Worm (Caenorhabditis elegans) whole organism, L3 larva: ENCODE results near the gene F48E3.9.

Source experiments
- R02D3.7 ChIP-seq: fragments of 150-350 bp; optimal IDR thresholded peaks from 2 replicates; lab custom pipeline; 2014; ENCODE audit warnings: missing biosample characterization, missing genetic modification characterization
- ZK546.5 ChIP-seq: sonication (generic microtip); optimal IDR thresholded peaks from 2 replicates; lab custom pipeline; 2017; ENCODE audit warnings: missing biosample characterization, missing genetic modification characterization
- aly-2 ChIP-seq: fragments of 150-350 bp; optimal IDR thresholded peaks from 2 replicates; lab custom pipeline; 2014; ENCODE audit warnings: missing biosample characterization, missing genetic modification characterization
- ceh-16 ChIP-seq: sonication (generic microtip); optimal IDR thresholded peaks from 2 replicates; lab custom pipeline; 2017; ENCODE audit warnings: missing biosample characterization, missing genetic modification characterization
- ceh-28 ChIP-seq: fragments of 150-350 bp; optimal IDR thresholded peaks from 2 replicates; lab custom pipeline; 2014; ENCODE audit warnings: missing biosample characterization, missing genetic modification reagents, missing genetic modification characterization
- ceh-82 ChIP-seq: fragments of 150-350 bp; optimal IDR thresholded peaks from 2 replicates; lab custom pipeline; 2014; ENCODE audit warnings: missing biosample characterization, missing genetic modification characterization
- egl-5 ChIP-seq: fragments of 150-350 bp; optimal IDR thresholded peaks from 2 replicates; lab custom pipeline; 2017; ENCODE audit warnings: missing biosample characterization, missing genetic modification reagents, missing genetic modification characterization, inconsistent platforms
- elt-1 ChIP-seq: fragments of 150-350 bp; optimal IDR thresholded peaks from 2 replicates; lab custom pipeline; 2014; ENCODE audit warnings: missing biosample characterization, missing genetic modification characterization
- elt-2 ChIP-seq: sonication (generic microtip); optimal IDR thresholded peaks from 2 replicates; lab custom pipeline; 2016; ENCODE audit warnings: missing genetic modification reagents, mild to moderate bottlenecking, missing genetic modification characterization, missing compliant biosample characterization
- eor-1 ChIP-seq, 2 experiments: fragments of 150-350 bp; optimal IDR thresholded peaks; 2 replicates each; lab custom pipeline; 2014 to 2018; ENCODE audit warnings: missing biosample characterization in 2 of 2, missing genetic modification characterization in 2 of 2
- fkh-10 ChIP-seq: sonication (generic microtip); optimal IDR thresholded peaks from 2 replicates; lab custom pipeline; 2017; ENCODE audit warnings: missing biosample characterization, missing genetic modification reagents, missing genetic modification characterization
- fkh-2 ChIP-seq: fragments of 150-350 bp; optimal IDR thresholded peaks from 2 replicates; lab custom pipeline; 2014; ENCODE audit warnings: missing biosample characterization, missing genetic modification reagents, missing genetic modification characterization
- fos-1 ChIP-seq: fragments of 150-350 bp; optimal IDR thresholded peaks from 2 replicates; lab custom pipeline; 2014; ENCODE audit warnings: missing biosample characterization, missing genetic modification characterization
- hmg-11 ChIP-seq: sonication (generic microtip); optimal IDR thresholded peaks from 2 replicates; lab custom pipeline; 2016; ENCODE audit warnings: missing genetic modification characterization, missing compliant biosample characterization
- jun-1 ChIP-seq: fragments of 150-350 bp; optimal IDR thresholded peaks from 2 replicates; lab custom pipeline; 2014; ENCODE audit warnings: missing biosample characterization, missing genetic modification reagents, missing genetic modification characterization
- lin-15B ChIP-seq: fragments of 150-350 bp; optimal IDR thresholded peaks from 2 replicates; lab custom pipeline; 2014; ENCODE audit warnings: missing biosample characterization, missing genetic modification characterization
- lin-39 ChIP-seq: fragments of 150-350 bp; optimal IDR thresholded peaks from 2 replicates; lab custom pipeline; 2018; ENCODE audit warnings: missing biosample characterization, missing genetic modification reagents, missing genetic modification characterization
- lsy-12 ChIP-seq: sonication (generic microtip); optimal IDR thresholded peaks from 2 replicates; lab custom pipeline; 2016; ENCODE audit warnings: mild to moderate bottlenecking, missing genetic modification characterization, missing compliant biosample characterization
- mdl-1 ChIP-seq: fragments of 150-350 bp; optimal IDR thresholded peaks from 2 replicates; lab custom pipeline; 2014; ENCODE audit warnings: missing biosample characterization, missing genetic modification characterization
- mml-1 ChIP-seq: fragments of 150-350 bp; sonication (generic microtip); optimal IDR thresholded peaks from 3 replicates; lab custom pipeline; 2014; ENCODE audit warnings: missing biosample characterization, missing genetic modification characterization
- nfya-1 ChIP-seq: sonication (generic microtip); optimal IDR thresholded peaks from 2 replicates; lab custom pipeline; 2017; ENCODE audit warnings: missing genetic modification characterization, mild to moderate bottlenecking, missing compliant biosample characterization, antibody characterized with exemption, moderate library complexity; ENCODE audit not compliant: insufficient read depth
- nhr-11 ChIP-seq: fragments of 150-350 bp; optimal IDR thresholded peaks from 2 replicates; lab custom pipeline; 2014; ENCODE audit warnings: missing biosample characterization, missing genetic modification characterization
- nhr-23 ChIP-seq: fragments of 150-350 bp; optimal IDR thresholded peaks from 2 replicates; lab custom pipeline; 2014; ENCODE audit warnings: missing biosample characterization, missing genetic modification reagents, missing genetic modification characterization
- nhr-237 ChIP-seq: fragments of 150-350 bp; optimal IDR thresholded peaks from 2 replicates; lab custom pipeline; 2014; ENCODE audit warnings: missing biosample characterization, missing genetic modification characterization
- nhr-25 ChIP-seq: sonication (generic microtip); optimal IDR thresholded peaks from 2 replicates; lab custom pipeline; 2017; ENCODE audit warnings: missing biosample characterization, missing genetic modification characterization
- nhr-28 ChIP-seq: fragments of 150-350 bp; optimal IDR thresholded peaks from 2 replicates; lab custom pipeline; 2014; ENCODE audit warnings: missing biosample characterization, missing genetic modification characterization
- nhr-43 ChIP-seq: sonication (generic microtip); optimal IDR thresholded peaks from 2 replicates; lab custom pipeline; 2016; ENCODE audit warnings: mild to moderate bottlenecking, missing genetic modification characterization, missing compliant biosample characterization; ENCODE audit not compliant: poor library complexity, severe bottlenecking
- nhr-67 ChIP-seq: fragments of 150-350 bp; optimal IDR thresholded peaks from 2 replicates; lab custom pipeline; 2014; ENCODE audit warnings: missing biosample characterization, missing genetic modification characterization
- nhr-76 ChIP-seq: fragments of 150-350 bp; sonication (generic microtip); optimal IDR thresholded peaks from 5 replicates; lab custom pipeline; 2014; ENCODE audit warnings: missing biosample characterization, missing genetic modification characterization
- nhr-77 ChIP-seq: fragments of 150-350 bp; optimal IDR thresholded peaks from 2 replicates; lab custom pipeline; 2014; ENCODE audit warnings: missing biosample characterization, missing genetic modification characterization
- pha-4 ChIP-seq: fragments of 150-350 bp; optimal IDR thresholded peaks from 2 replicates; lab custom pipeline; 2014; ENCODE audit warnings: missing biosample characterization, missing genetic modification reagents, missing genetic modification characterization
- pqm-1 ChIP-seq: fragments of 150-350 bp; optimal IDR thresholded peaks from 2 replicates; lab custom pipeline; 2017; ENCODE audit warnings: missing biosample characterization, missing genetic modification characterization, inconsistent platforms
- sea-2 ChIP-seq: fragments of 150-350 bp; sonication (generic microtip); optimal IDR thresholded peaks from 4 replicates; lab custom pipeline; 2014; ENCODE audit warnings: missing biosample characterization, missing genetic modification reagents, missing genetic modification characterization
- skn-1 ChIP-seq: fragments of 150-350 bp; optimal IDR thresholded peaks from 2 replicates; lab custom pipeline; 2014; ENCODE audit warnings: missing biosample characterization, missing genetic modification characterization
- snpc-4 ChIP-seq: fragments of 150-350 bp; optimal IDR thresholded peaks from 2 replicates; lab custom pipeline; 2014; ENCODE audit warnings: missing biosample characterization, missing genetic modification characterization
- tbx-2 ChIP-seq: sonication (generic microtip); optimal IDR thresholded peaks from 2 replicates; lab custom pipeline; 2016; ENCODE audit warnings: mild to moderate bottlenecking, missing genetic modification characterization, missing compliant biosample characterization
- unc-39 ChIP-seq: sonication (generic microtip); optimal IDR thresholded peaks from 4 replicates; lab custom pipeline; 2017; ENCODE audit warnings: missing biosample characterization, missing genetic modification characterization
- unc-62 ChIP-seq: fragments of 150-350 bp; sonication (generic microtip); optimal IDR thresholded peaks from 4 replicates; lab custom pipeline; 2014; ENCODE audit warnings: missing biosample characterization, missing genetic modification reagents, missing genetic modification characterization
- zag-1 ChIP-seq: fragments of 150-350 bp; optimal IDR thresholded peaks from 2 replicates; lab custom pipeline; 2014; ENCODE audit warnings: missing biosample characterization, missing genetic modification characterization
- ztf-11 ChIP-seq: fragments of 150-350 bp; optimal IDR thresholded peaks from 2 replicates; lab custom pipeline; 2014; ENCODE audit warnings: missing biosample characterization, missing genetic modification characterization
- ztf-4 ChIP-seq: fragments of 150-350 bp; optimal IDR thresholded peaks from 2 replicates; lab custom pipeline; 2014; ENCODE audit warnings: missing biosample characterization, missing genetic modification characterization

The F48E3.9 gene

ce11 chrX:7491521-7491920 lies 10.7 kb downstream of the F48E3.9 start:
- TF ChIP-seq lin-15B (tag; lab: Kevin White, UChicago) (no peak), nhr-25 (tag; lab: Kevin White, UChicago) (no peak), egl-5 (peak; percentile 44), lin-39 (tag; lab: Kevin White, UChicago) (peak; percentile 28), nhr-43 (tag; lab: Kevin White, UChicago) (no peak)

- TF ChIP-seq mdl-1 (tag; lab: Kevin White, UChicago) (no peak), fkh-2 (tag; lab: Kevin White, UChicago) (no peak), nhr-237 (no peak)
Measured at ce11 chrX:7493020-7493419, 12.2 kb downstream of the F48E3.9 start, which contains the start of gene F48E3.2. Gene F48E3.2 (minus strand): TSS chrX:7493120.

- no peak for TF ChIP-seq nhr-67 (tag; lab: Kevin White, UChicago)
- TF ChIP-seq aly-2 (tag; lab: Kevin White, UChicago) = no peak
- no peak for TF ChIP-seq elt-1 (tag; lab: Kevin White, UChicago)
- no peak for TF ChIP-seq lin-39 (tag; lab: Kevin White, UChicago)
- no peak for TF ChIP-seq mml-1
Measured at ce11 chrX:7495491-7495890, 14.6 kb downstream of the F48E3.9 start, which contains the start of gene try-14. Gene try-14 (minus strand): TSS chrX:7495591.

- TF ChIP-seq ZK546.5 (tag; lab: Kevin White, UChicago) = no peak
- no peak for TF ChIP-seq nhr-28 (tag; lab: Kevin White, UChicago)
- no peak for TF ChIP-seq zag-1
- TF ChIP-seq unc-39 (tag; lab: Kevin White, UChicago) = no peak
- TF ChIP-seq ceh-16 (tag; lab: Kevin White, UChicago) = no peak
- peak; percentile 60 for TF ChIP-seq fos-1 (tag; lab: Kevin White, UChicago)
- no peak for TF ChIP-seq aly-2 (tag; lab: Kevin White, UChicago)
- TF ChIP-seq nfya-1 (tag; lab: Kevin White, UChicago) = peak; percentile 92
- peak; percentile 71 for TF ChIP-seq mdl-1 (tag; lab: Kevin White, UChicago)
- TF ChIP-seq pqm-1 (tag; lab: Kevin White, UChicago) = peak; percentile 59
- TF ChIP-seq ceh-82 (tag; lab: Kevin White, UChicago) = peak; percentile 86
- TF ChIP-seq nhr-11 = peak; percentile 51
- TF ChIP-seq mml-1 = no peak
- TF ChIP-seq nhr-76 = no peak
- peak; percentile 63 for TF ChIP-seq nhr-25 (tag; lab: Kevin White, UChicago)
- peak; percentile 39 for TF ChIP-seq jun-1
- peak; percentile 56 for TF ChIP-seq R02D3.7 (tag; lab: Kevin White, UChicago)
- peak; percentile 72 for TF ChIP-seq skn-1 (tag; lab: Kevin White, UChicago)
- peak; percentile 81 for TF ChIP-seq fkh-10 (GFP tag; lab: Kevin White, UChicago)
- no peak for TF ChIP-seq ztf-11 (tag; lab: Kevin White, UChicago)
- peak; percentile 93 for TF ChIP-seq snpc-4 (tag; lab: Kevin White, UChicago)
- TF ChIP-seq egl-5 = peak; percentile 40
- TF ChIP-seq ztf-4 (tag; lab: Kevin White, UChicago) = no peak
- TF ChIP-seq ceh-28 (tag; lab: Kevin White, UChicago) = peak; percentile 92
- no peak for TF ChIP-seq unc-62 (GFP tag; lab: Kevin White, UChicago)
- TF ChIP-seq nhr-43 (tag; lab: Kevin White, UChicago) = peak; percentile 74
- TF ChIP-seq fkh-2 (tag; lab: Kevin White, UChicago) = no peak
- TF ChIP-seq nhr-23 (tag; lab: Kevin White, UChicago) = peak; percentile 91
- no peak for TF ChIP-seq eor-1 (tag; optimal IDR thresholded peaks at IDR 0.05; lab: Kevin White, UChicago)
- peak; percentile 90 for TF ChIP-seq lin-39 (tag; lab: Kevin White, UChicago)
- peak; percentile 83 for TF ChIP-seq tbx-2 (tag; lab: Kevin White, UChicago)
- peak; percentile 85 for TF ChIP-seq lin-15B (tag; lab: Kevin White, UChicago)
- TF ChIP-seq elt-1 (tag; lab: Kevin White, UChicago) = peak; percentile 45
- TF ChIP-seq sea-2 (GFP tag; lab: Kevin White, UChicago) = no peak
- TF ChIP-seq lsy-12 (tag; lab: Kevin White, UChicago) = peak; percentile 80
- TF ChIP-seq nhr-67 (tag; lab: Kevin White, UChicago) = no peak
- peak; percentile 87 for TF ChIP-seq hmg-11 (tag; lab: Kevin White, UChicago)
- TF ChIP-seq pha-4 (tag; lab: Kevin White, UChicago) = peak; percentile 92
- TF ChIP-seq elt-2 = peak; percentile 81
- no peak for TF ChIP-seq nhr-237
- peak; percentile 43 for TF ChIP-seq nhr-77 (tag; lab: Kevin White, UChicago)
- TF ChIP-seq, all 47 proteins: peak for 25
Measured at ce11 chrX:7500970-7501369, 20.1 kb downstream of the F48E3.9 start, which contains the start of gene uggt-1. Gene uggt-1 (minus strand): TSS chrX:7500982.
